Worm (Caenorhabditis elegans) whole organism, L4/young adult: ENCODE results near the gene str-85.

ENCODE experiments used
- W03F9.2 ChIP-seq: fragments of 150-350 bp; optimal IDR thresholded peaks from 2 replicates; lab custom pipeline; 2014; ENCODE audit warnings: missing biosample characterization, missing genetic modification characterization
- dao-5 ChIP-seq: sonication (generic microtip); optimal IDR thresholded peaks from 2 replicates; lab custom pipeline; 2016; ENCODE audit warnings: missing genotype, missing genetic modification characterization, moderate library complexity, missing compliant biosample characterization
- him-1 ChIP-seq: sonication (generic microtip); optimal IDR thresholded peaks from 2 replicates; lab custom pipeline; 2016; ENCODE audit warnings: missing genotype, missing genetic modification reagents, missing genetic modification characterization, missing compliant biosample characterization

Gene str-85

ce11 chrV:8994272-8994671 is 8.6 kb upstream of the str-85 start:
- TF ChIP-seq him-1 (tag; lab: Kevin White, UChicago) (no peak), W03F9.2 (tag; lab: Kevin White, UChicago) (no peak), dao-5 (tag; lab: Kevin White, UChicago) (no peak)

DNA sequence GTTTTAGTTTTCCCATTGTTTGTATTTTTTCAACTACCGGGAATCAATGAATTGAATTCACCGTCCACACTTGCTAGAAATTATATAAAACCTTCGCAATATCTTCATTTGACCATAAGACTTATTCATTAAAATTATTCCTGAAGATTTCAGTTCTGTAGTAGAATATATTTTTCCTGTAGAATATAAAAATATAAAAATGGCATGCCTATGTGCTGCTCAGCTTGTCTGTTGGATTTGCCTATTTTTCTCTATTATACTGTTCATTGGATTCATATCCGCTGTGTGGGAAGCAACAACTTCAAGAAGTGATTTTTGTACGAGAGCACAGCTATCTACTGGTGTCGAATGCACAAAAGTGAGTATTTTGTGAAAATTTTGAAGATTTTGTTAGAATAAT is 6.0 kb upstream of the str-85 start, which contains the start of gene F59E11.6:
Gene F59E11.6, plus strand, starts transcription at position 111 of the 400 bp plus-strand sequence.
- no peak for TF ChIP-seq him-1 (tag; lab: Kevin White, UChicago)
- no peak for TF ChIP-seq dao-5 (tag; lab: Kevin White, UChicago)
- TF ChIP-seq W03F9.2 (tag; lab: Kevin White, UChicago), result no peak

DNA sequence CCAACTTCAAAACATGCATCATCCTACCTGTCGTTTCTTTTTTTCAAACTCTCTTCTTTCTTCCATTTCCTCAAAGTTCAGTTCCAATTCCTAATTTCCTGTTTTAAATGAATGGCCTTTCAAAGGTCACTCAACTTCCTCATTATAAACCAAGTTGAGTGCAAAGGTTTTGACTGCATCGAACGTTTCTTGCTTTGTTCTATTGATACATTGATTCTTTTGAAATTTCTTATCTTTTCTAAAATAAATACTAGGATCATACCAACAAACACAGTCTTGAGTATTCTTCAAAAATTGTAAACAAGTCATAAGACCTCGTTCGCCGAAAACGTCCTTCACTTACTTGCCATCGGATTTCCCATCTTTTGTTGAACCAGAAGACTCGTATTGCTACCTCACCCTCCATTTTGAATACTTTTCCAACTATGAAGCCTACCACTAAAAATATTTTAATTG is 4.6 kb upstream of the str-85 start, which contains the start of gene F59E11.7:
Gene F59E11.7, plus strand, starts transcription at position 51 of the 456 bp plus-strand sequence.
- TF ChIP-seq him-1 (tag; lab: Kevin White, UChicago), result no peak
- no peak for TF ChIP-seq dao-5 (tag; lab: Kevin White, UChicago)
- TF ChIP-seq W03F9.2 (tag; lab: Kevin White, UChicago), result no peak

DNA sequence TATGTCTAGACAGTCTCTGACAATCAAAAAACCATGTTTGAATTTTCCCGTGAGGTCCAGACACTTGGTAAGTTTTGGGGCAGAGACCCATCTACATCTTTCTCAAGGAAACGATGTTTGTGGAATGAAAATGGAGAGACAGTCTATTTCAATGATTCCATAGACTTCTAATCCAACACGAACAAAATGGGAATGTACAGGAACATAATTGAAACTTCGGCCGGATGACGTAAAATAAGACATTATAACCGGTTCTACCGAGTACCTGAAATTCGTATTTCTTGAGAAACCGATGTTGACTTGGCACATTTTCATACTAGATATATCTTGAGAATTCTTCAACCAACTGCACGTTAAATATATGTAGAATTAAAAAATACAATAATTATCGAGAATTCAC is 2.5 kb upstream of the str-85 start, which contains the start of gene str-87:
Gene str-87, minus strand, starts transcription at position 101 of the 400 bp plus-strand sequence.
- TF ChIP-seq him-1 (tag; lab: Kevin White, UChicago) (no peak), W03F9.2 (tag; lab: Kevin White, UChicago) (no peak), dao-5 (tag; lab: Kevin White, UChicago) (no peak)

DNA sequence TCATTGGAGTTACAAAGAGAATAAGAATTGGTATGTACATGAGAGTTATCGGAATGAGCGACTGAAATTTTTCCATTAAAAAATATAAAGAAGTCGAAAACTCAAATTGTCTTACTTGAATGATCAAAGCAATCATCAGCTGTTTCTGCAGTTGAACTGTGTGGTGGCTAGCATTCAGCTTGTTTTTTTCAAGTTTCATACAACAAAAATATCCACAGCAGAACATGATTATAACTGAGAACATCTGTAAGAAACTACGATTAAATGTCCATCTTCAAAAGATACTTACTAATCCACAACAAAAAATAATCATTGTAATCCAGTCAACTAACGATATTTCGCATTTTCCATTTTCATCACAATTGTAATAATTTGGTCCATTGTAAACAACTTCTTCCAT is 857 bp downstream of the str-85 start:
- TF ChIP-seq dao-5 (tag; lab: Kevin White, UChicago), result no peak
- no peak for TF ChIP-seq him-1 (tag; lab: Kevin White, UChicago)
- no peak for TF ChIP-seq W03F9.2 (tag; lab: Kevin White, UChicago)

DNA sequence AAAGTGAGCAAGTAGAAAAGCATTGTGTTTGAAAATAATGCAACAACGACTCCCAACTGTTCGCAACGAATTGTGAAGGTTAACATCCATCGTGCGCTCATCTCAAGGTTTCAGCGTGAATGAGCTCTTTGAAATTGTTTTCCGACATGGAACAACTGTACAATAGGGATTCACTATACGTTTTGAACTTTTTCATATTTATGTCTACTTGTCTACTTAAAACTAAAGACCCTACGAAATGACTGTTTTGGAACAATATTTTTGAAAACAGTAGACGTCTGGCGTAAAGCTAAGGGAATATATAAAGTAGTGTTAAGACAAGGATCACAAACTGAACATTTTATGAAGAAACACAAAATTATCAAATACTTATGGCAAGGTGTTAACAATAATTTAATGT is 2.0 kb downstream of the str-85 start, which contains the start of gene str-86:
Gene str-86, minus strand, starts transcription at position 101 of the 400 bp plus-strand sequence.
- TF ChIP-seq W03F9.2 (tag; lab: Kevin White, UChicago), result no peak
- TF ChIP-seq dao-5 (tag; lab: Kevin White, UChicago), result no peak
- TF ChIP-seq him-1 (tag; lab: Kevin White, UChicago), result no peak

- no peak for TF ChIP-seq him-1 (tag; lab: Kevin White, UChicago)
- no peak for TF ChIP-seq W03F9.2 (tag; lab: Kevin White, UChicago)
- TF ChIP-seq dao-5 (tag; lab: Kevin White, UChicago), result no peak
Measured at ce11 chrV:8980845-8981244, 4.8 kb downstream of the str-85 start, which contains the start of gene str-84. Gene str-84 (minus strand): TSS chrV:8980945.

ce11 chrV:8977895-8978294 is 7.7 kb downstream of the str-85 start:
- TF ChIP-seq W03F9.2 (tag; lab: Kevin White, UChicago) (no peak), him-1 (tag; lab: Kevin White, UChicago) (no peak), dao-5 (tag; lab: Kevin White, UChicago) (no peak)

ce11 chrV:8974889-8975422 is 10.7 kb downstream of the str-85 start, which contains the start of gene nhr-143:
Gene nhr-143 (minus strand): TSS chrV:8974939.
- no peak for TF ChIP-seq W03F9.2 (tag; lab: Kevin White, UChicago)
- no peak for TF ChIP-seq him-1 (tag; lab: Kevin White, UChicago)
- no peak for TF ChIP-seq dao-5 (tag; lab: Kevin White, UChicago)

DNA sequence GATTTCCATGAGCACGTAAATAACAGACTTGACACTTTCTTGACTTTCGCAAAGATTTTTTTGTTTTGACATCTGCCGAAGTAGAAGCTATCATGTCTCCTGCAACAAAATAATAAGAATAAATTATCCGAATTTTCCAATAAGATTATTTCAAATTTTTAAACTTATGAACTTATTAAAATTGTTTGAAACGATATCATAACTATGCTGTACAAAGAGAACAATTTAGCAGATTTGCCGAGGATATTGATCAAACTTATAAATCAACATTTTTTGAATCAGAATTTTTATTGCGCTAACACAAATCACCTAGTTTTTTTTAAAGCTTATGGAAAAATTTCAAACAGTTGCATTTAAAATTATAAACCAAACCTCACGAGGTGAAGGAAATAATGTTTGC is 13.4 kb downstream of the str-85 start, which contains the start of gene nhr-195:
Gene nhr-195, minus strand, starts transcription at position 101 of the 400 bp plus-strand sequence.
- no peak for TF ChIP-seq W03F9.2 (tag; lab: Kevin White, UChicago)
- TF ChIP-seq him-1 (tag; lab: Kevin White, UChicago), result no peak
- no peak for TF ChIP-seq dao-5 (tag; lab: Kevin White, UChicago)

DNA sequence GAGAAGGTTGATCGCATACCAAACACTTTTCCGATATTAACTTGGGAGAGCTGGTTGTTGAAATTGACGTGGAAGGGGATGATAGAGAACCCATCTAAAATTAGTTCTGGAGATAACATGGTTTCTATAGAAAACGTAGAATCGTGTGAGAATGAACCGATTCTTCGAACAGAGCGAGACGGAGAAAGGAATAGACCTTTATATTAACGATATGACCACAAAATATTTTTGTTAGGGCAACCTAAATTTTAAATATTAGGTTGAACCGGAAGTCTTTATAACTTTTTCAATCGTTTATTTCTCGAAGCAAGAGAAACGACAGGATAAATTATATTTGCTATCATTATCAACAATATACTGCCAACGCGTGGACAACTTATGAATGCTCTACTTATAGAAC is 19.6 kb downstream of the str-85 start, which contains the start of gene nhr-219:
Gene nhr-219, minus strand, starts transcription at position 101 of the 400 bp plus-strand sequence.
- no peak for TF ChIP-seq him-1 (tag; lab: Kevin White, UChicago)
- no peak for TF ChIP-seq dao-5 (tag; lab: Kevin White, UChicago)
- TF ChIP-seq W03F9.2 (tag; lab: Kevin White, UChicago), result no peak

DNA sequence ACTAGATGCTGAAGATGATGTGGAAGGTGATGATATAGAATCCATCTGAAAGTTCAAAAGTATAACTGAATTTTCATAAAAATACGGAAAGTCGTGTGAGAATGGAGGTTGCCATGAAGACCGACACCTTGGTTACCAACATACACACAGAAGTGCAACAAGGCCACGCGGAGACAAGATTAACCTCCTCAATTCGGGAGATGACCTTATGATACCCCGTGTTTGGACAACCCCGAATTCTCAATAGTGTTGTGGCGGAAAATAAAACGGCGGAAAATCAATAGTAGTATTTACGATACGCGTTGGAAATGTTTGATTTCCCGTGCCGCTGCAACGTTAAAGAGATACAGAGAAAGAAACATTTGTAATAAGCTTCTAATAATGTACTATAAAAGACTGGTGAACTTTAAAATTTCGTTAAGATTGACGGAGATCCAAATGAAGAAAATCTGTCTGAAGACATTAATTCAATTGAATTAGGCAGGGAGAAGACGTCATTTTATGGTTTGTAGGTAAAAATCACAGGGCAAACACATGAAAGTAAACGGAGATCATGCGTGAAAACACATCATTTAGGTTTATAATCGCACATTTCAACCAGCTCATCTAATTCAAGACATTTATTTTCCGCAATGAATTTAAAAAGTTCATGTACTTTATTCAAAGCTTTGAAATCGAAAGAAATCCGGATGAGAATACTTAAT is 21.4 kb downstream of the str-85 start, which contains the start of gene nhr-44:
Gene nhr-44, minus strand, starts transcription at position 51 of the 704 bp plus-strand sequence.
- TF ChIP-seq W03F9.2 (tag; lab: Kevin White, UChicago), result no peak

DNA sequence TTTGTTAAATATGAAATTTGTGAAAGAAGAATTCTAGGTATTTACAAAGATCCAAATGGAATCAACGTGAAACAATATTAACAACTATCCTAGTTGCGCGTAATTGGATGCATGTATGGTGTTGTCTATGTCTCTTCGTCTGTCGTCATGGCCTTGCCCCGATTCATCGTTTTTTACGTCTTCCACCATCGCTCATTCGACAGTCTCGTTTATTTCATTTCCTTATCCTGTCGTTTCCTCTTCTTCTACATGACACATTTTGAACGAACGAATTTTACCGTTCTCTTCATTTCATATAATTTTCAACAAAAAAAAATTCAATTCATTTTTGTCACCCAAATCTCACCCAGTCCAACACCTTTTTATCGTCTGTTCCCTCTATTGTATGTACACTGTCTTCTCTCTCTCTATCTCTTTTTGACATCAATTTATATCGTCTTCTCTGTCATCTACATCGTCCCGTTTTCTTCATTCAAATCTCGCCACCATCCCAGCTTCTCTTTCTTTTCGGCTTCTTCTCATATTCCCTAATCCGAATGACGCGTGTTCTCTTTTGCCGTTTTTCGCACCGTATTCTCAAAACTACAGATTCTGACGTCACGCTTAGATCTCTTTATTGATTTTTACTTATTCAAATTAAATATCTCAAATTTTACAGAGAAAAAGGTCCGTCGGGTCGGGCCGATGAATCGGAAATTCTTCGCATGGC is 29.1 kb downstream of the str-85 start, which contains the start of gene ttc-17:
Gene ttc-17, plus strand, starts transcription at position 659 of the 709 bp plus-strand sequence.
- TF ChIP-seq dao-5 (tag; lab: Kevin White, UChicago) (no peak), W03F9.2 (tag; lab: Kevin White, UChicago) (no peak), him-1 (tag; lab: Kevin White, UChicago) (no peak)
